Fruit fly (Drosophila melanogaster) whole organism, embryonic: ENCODE data around the gene Bug22.

ENCODE experiments used
- Aef1 ChIP-seq: fragments of 200-800 bp; sonication (Bioruptor generic); IDR thresholded peaks from 3 replicates; pipeline ENCODE4 v1.3.6; 2022; ENCODE audit warnings: missing biosample characterization, missing genetic modification characterization
- Atf3 ChIP-seq: fragments of 200-800 bp; sonication (Bioruptor generic); optimal IDR thresholded peaks from 3 replicates; lab custom pipeline; 2016; ENCODE audit warnings: missing biosample characterization, missing genetic modification characterization
- CG10274 ChIP-seq: fragments of 200-800 bp; sonication (Bioruptor generic); optimal IDR thresholded peaks from 3 replicates; lab custom pipeline; 2017; ENCODE audit warnings: missing biosample characterization, mild to moderate bottlenecking, missing genetic modification characterization
- CG12155 ChIP-seq: fragments of 200-800 bp; sonication (Bioruptor generic); optimal IDR thresholded peaks from 3 replicates; lab custom pipeline; 2016; ENCODE audit warnings: missing biosample characterization, missing genetic modification characterization
- CG12219 ChIP-seq: fragments of 200-800 bp; sonication (Bioruptor generic); optimal IDR thresholded peaks from 3 replicates; lab custom pipeline; 2018; ENCODE audit warnings: missing biosample characterization, mild to moderate bottlenecking, missing genetic modification characterization
- CG14860 ChIP-seq: fragments of 200-800 bp; sonication (Bioruptor generic); IDR thresholded peaks from 3 replicates; pipeline ENCODE4 v1.3.6; 2022; ENCODE audit warnings: missing biosample characterization, missing genetic modification characterization; ENCODE audit not compliant: partially characterized antibody
- CG15073 ChIP-seq: fragments of 200-800 bp; sonication (Bioruptor generic); optimal IDR thresholded peaks from 2 replicates; lab custom pipeline; 2016; ENCODE audit warnings: missing biosample characterization, missing genetic modification characterization
- CG1602 ChIP-seq: fragments of 200-800 bp; sonication (Bioruptor generic); optimal IDR thresholded peaks from 3 replicates; lab custom pipeline; 2016; ENCODE audit warnings: missing biosample characterization, missing genetic modification characterization
- CG1647 ChIP-seq: fragments of 200-800 bp; sonication (Bioruptor generic); optimal IDR thresholded peaks from 3 replicates; lab custom pipeline; 2016; ENCODE audit warnings: missing biosample characterization, missing genetic modification characterization
- CG16813 ChIP-seq: fragments of 200-800 bp; sonication (Bioruptor generic); IDR thresholded peaks from 3 replicates; pipeline ENCODE4 v1.3.6; 2022; ENCODE audit warnings: missing biosample characterization, missing genetic modification characterization; ENCODE audit not compliant: partially characterized antibody
- CG17568 ChIP-seq: fragments of 200-800 bp; sonication (Bioruptor generic); optimal IDR thresholded peaks from 2 replicates; lab custom pipeline; 2018; ENCODE audit warnings: missing biosample characterization, mild to moderate bottlenecking, missing genetic modification characterization, moderate library complexity
- CG17912 ChIP-seq: fragments of 200-800 bp; sonication (Bioruptor generic); optimal IDR thresholded peaks from 2 replicates; lab custom pipeline; 2018; ENCODE audit warnings: missing biosample characterization, mild to moderate bottlenecking, missing genetic modification characterization
- CG2678 ChIP-seq: fragments of 200-800 bp; sonication (Bioruptor generic); optimal IDR thresholded peaks from 3 replicates; lab custom pipeline; 2019; ENCODE audit warnings: missing biosample characterization, mild to moderate bottlenecking, missing genetic modification characterization, moderate library complexity
- CG33557 ChIP-seq: fragments of 200-800 bp; sonication (Bioruptor generic); optimal IDR thresholded peaks from 2 replicates; lab custom pipeline; 2019; ENCODE audit warnings: missing biosample characterization, mild to moderate bottlenecking, missing genetic modification characterization, moderate library complexity
- CG4360 ChIP-seq: fragments of 200-800 bp; sonication (Bioruptor generic); IDR thresholded peaks from 2 replicates; pipeline ENCODE4 v1.3.6; 2022; ENCODE audit warnings: missing biosample characterization, missing genetic modification characterization
- CG4424 ChIP-seq: fragments of 200-800 bp; sonication (Bioruptor generic); optimal IDR thresholded peaks from 3 replicates; lab custom pipeline; 2016; ENCODE audit warnings: missing biosample characterization, missing genetic modification characterization
- CG4707 ChIP-seq: fragments of 200-800 bp; sonication (Bioruptor generic); optimal IDR thresholded peaks from 2 replicates; lab custom pipeline; 2018; ENCODE audit warnings: missing biosample characterization, mild to moderate bottlenecking, missing genetic modification characterization, moderate library complexity
- CG5180 ChIP-seq: fragments of 200-800 bp; sonication (Bioruptor generic); optimal IDR thresholded peaks from 3 replicates; lab custom pipeline; 2017; ENCODE audit warnings: missing biosample characterization, missing genetic modification characterization, mild to moderate bottlenecking, moderate library complexity, missing genetic modification reagents
- CG5953 ChIP-seq: fragments of 200-800 bp; sonication (Bioruptor generic); IDR thresholded peaks from 2 replicates; pipeline ENCODE4 v1.3.6; 2022; ENCODE audit warnings: missing biosample characterization, missing genetic modification characterization
- CG8290 ChIP-seq, 3 experiments: fragments of 200-800 bp; sonication (Bioruptor generic); optimal IDR thresholded peaks; 2 replicates each; lab custom pipeline; 2016 to 2019; ENCODE audit warnings: missing biosample characterization in 3 of 3, missing genetic modification characterization in 3 of 3, mild to moderate bottlenecking in 2 of 3, moderate library complexity in 1 of 3
- CG9817 ChIP-seq: fragments of 200-800 bp; sonication (Bioruptor generic); optimal IDR thresholded peaks from 2 replicates; lab custom pipeline; 2018; ENCODE audit warnings: missing biosample characterization, mild to moderate bottlenecking, missing genetic modification characterization, moderate library complexity
- D19A ChIP-seq: fragments of 200-800 bp; optimal IDR thresholded peaks from 3 replicates; lab custom pipeline; 2019; ENCODE audit warnings: missing biosample characterization, mild to moderate bottlenecking, missing genetic modification characterization, moderate library complexity
- Dp ChIP-seq: fragments of 200-800 bp; sonication (Bioruptor generic); optimal IDR thresholded peaks from 2 replicates; lab custom pipeline; 2018; ENCODE audit warnings: missing biosample characterization, mild to moderate bottlenecking, missing genetic modification characterization, moderate library complexity
- ERR ChIP-seq: fragments of 200-800 bp; sonication (Bioruptor generic); optimal IDR thresholded peaks from 2 replicates; lab custom pipeline; 2016; ENCODE audit warnings: missing biosample characterization, missing genetic modification characterization
- Elba2 ChIP-seq: fragments of 200-800 bp; sonication (Bioruptor generic); optimal IDR thresholded peaks from 3 replicates; lab custom pipeline; 2016; ENCODE audit warnings: missing biosample characterization, missing genetic modification characterization
- Hey ChIP-seq: fragments of 200-800 bp; sonication (Bioruptor generic); optimal IDR thresholded peaks from 3 replicates; lab custom pipeline; 2018; ENCODE audit warnings: missing biosample characterization, mild to moderate bottlenecking, missing genetic modification characterization
- Lim3 ChIP-seq: fragments of 200-800 bp; sonication (Bioruptor generic); IDR thresholded peaks from 2 replicates; pipeline ENCODE4 v1.3.6; 2022; ENCODE audit warnings: missing biosample characterization, missing genetic modification characterization
- Oaz ChIP-seq: fragments of 200-800 bp; sonication (Bioruptor generic); IDR thresholded peaks from 2 replicates; pipeline ENCODE4 v1.3.6; 2022; ENCODE audit warnings: missing biosample characterization, missing genetic modification characterization
- al ChIP-seq: fragments of 200-800 bp; sonication (Bioruptor generic); IDR thresholded peaks from 2 replicates; pipeline ENCODE4 v1.3.6; 2022; ENCODE audit warnings: missing biosample characterization, missing genetic modification characterization
- amos ChIP-seq: fragments of 200-800 bp; sonication (Bioruptor generic); IDR thresholded peaks from 2 replicates; pipeline ENCODE4 v1.3.6; 2022; ENCODE audit warnings: missing biosample characterization, missing genetic modification characterization; ENCODE audit not compliant: partially characterized antibody
- br ChIP-seq: fragments of >200 bp; optimal IDR thresholded peaks from 2 replicates; lab custom pipeline; 2017
- crol ChIP-seq: fragments of 200-800 bp; sonication (Bioruptor generic); IDR thresholded peaks from 2 replicates; pipeline ENCODE4 v1.3.6; 2022; ENCODE audit warnings: missing biosample characterization, missing genetic modification characterization
- emc ChIP-seq: fragments of 200-800 bp; sonication (Bioruptor generic); optimal IDR thresholded peaks from 2 replicates; lab custom pipeline; 2016; ENCODE audit warnings: missing biosample characterization, missing genetic modification characterization
- ewg ChIP-seq: fragments of 200-800 bp; sonication (Bioruptor generic); optimal IDR thresholded peaks from 3 replicates; lab custom pipeline; 2017; ENCODE audit warnings: mild to moderate bottlenecking, missing biosample characterization, missing genetic modification reagents, missing genetic modification characterization
- luna ChIP-seq: fragments of 200-800 bp; sonication (Bioruptor generic); optimal IDR thresholded peaks from 2 replicates; lab custom pipeline; 2016; ENCODE audit warnings: missing biosample characterization, missing genetic modification characterization
- maf-S ChIP-seq: fragments of 200-800 bp; sonication (Bioruptor generic); optimal IDR thresholded peaks from 2 replicates; lab custom pipeline; 2016; ENCODE audit warnings: missing biosample characterization, missing genetic modification characterization
- nerfin-2 ChIP-seq: fragments of 200-800 bp; sonication (Bioruptor generic); IDR thresholded peaks from 2 replicates; pipeline ENCODE4 v1.3.6; 2022; ENCODE audit warnings: missing biosample characterization, missing genetic modification characterization; ENCODE audit not compliant: partially characterized antibody
- p53 ChIP-seq: fragments of 200-800 bp; sonication (Bioruptor generic); optimal IDR thresholded peaks from 2 replicates; lab custom pipeline; 2016; ENCODE audit warnings: missing biosample characterization, missing genetic modification characterization
- pfk ChIP-seq: fragments of 200-800 bp; sonication (Bioruptor generic); optimal IDR thresholded peaks from 2 replicates; lab custom pipeline; 2018; ENCODE audit warnings: missing biosample characterization, mild to moderate bottlenecking, missing genetic modification characterization, moderate library complexity
- phol ChIP-seq: fragments of 200-800 bp; sonication (Bioruptor generic); optimal IDR thresholded peaks from 3 replicates; lab custom pipeline; 2018; ENCODE audit warnings: missing biosample characterization, mild to moderate bottlenecking, missing genetic modification characterization, moderate library complexity
- prd ChIP-seq, 3 experiments: fragments of >200 bp in 2 of 3; fragments of 200-800 bp in 1 of 3; sonication (Bioruptor generic) in 1 of 3; optimal IDR thresholded peaks in 2 of 3; IDR thresholded peaks in 1 of 3; 2 replicates in 2 of 3; 3 replicates in 1 of 3; pipeline versions ENCODE4 v1.3.6 to Lab custom; 2017 to 2022; ENCODE audit warnings: missing biosample characterization in 1 of 3, missing genetic modification characterization in 1 of 3
- ranshi ChIP-seq: fragments of 200-800 bp; sonication (Bioruptor generic); IDR thresholded peaks from 2 replicates; pipeline ENCODE4 v1.3.6; 2022; ENCODE audit warnings: missing biosample characterization, missing genetic modification characterization
- row ChIP-seq: fragments of 200-800 bp; sonication (Bioruptor generic); IDR thresholded peaks from 3 replicates; pipeline ENCODE4 v1.3.6; 2022; ENCODE audit warnings: missing biosample characterization, missing genetic modification characterization
- schlank ChIP-seq: fragments of 200-800 bp; sonication (Bioruptor generic); optimal IDR thresholded peaks from 2 replicates; lab custom pipeline; 2018; ENCODE audit warnings: missing biosample characterization, mild to moderate bottlenecking, missing genetic modification characterization
- sna ChIP-seq: fragments of 200-800 bp; sonication (Bioruptor generic); IDR thresholded peaks from 2 replicates; pipeline ENCODE4 v1.3.6; 2022; ENCODE audit warnings: missing biosample characterization, missing genetic modification characterization; ENCODE audit not compliant: partially characterized antibody
- sr ChIP-seq: fragments of 200-800 bp; sonication (Bioruptor generic); IDR thresholded peaks from 3 replicates; pipeline ENCODE4 v1.3.6; 2022; ENCODE audit warnings: missing biosample characterization, missing genetic modification characterization
- tin ChIP-seq: fragments of 200-800 bp; sonication (Bioruptor generic); optimal IDR thresholded peaks from 3 replicates; lab custom pipeline; 2016; ENCODE audit warnings: missing biosample characterization, missing genetic modification characterization
- twi ChIP-seq: fragments of 200-800 bp; optimal IDR thresholded peaks from 2 replicates; lab custom pipeline; 2019; ENCODE audit warnings: missing biosample characterization, mild to moderate bottlenecking, missing genetic modification characterization, moderate library complexity
- wor ChIP-seq: fragments of 200-800 bp; sonication (Bioruptor generic); IDR thresholded peaks from 2 replicates; pipeline ENCODE4 v1.3.6; 2022; ENCODE audit warnings: missing biosample characterization, missing genetic modification characterization
- zen ChIP-seq: fragments of 200-800 bp; sonication (Bioruptor generic); optimal IDR thresholded peaks from 3 replicates; lab custom pipeline; 2018; ENCODE audit warnings: missing biosample characterization, mild to moderate bottlenecking, missing genetic modification characterization, moderate library complexity

The Bug22 gene

dm6 chr2L:10426534-10427048 lies 4.1 kb downstream of the Bug22 start, which contains the start of the genes SmB and KdelR (continued):
- peak; percentile 37 for TF ChIP-seq CG4424 (GFP tag; lab: Kevin White, UChicago)
- TF ChIP-seq Elba2 (GFP tag; lab: Kevin White, UChicago): peak; percentile 26
- TF ChIP-seq CG17568 (GFP tag; lab: Kevin White, UChicago): no peak
- TF ChIP-seq ranshi (GFP tag; lab: Robert Waterston, UW): no peak
- no peak for TF ChIP-seq al (GFP tag; lab: Robert Waterston, UW)
- TF ChIP-seq br: no peak
- TF ChIP-seq Atf3 (GFP tag; lab: Kevin White, UChicago): peak; percentile 31
- no peak for TF ChIP-seq CG12219 (GFP tag; lab: Kevin White, UChicago)
- peak; percentile 90 for TF ChIP-seq CG14860
- TF ChIP-seq CG17912 (GFP tag; lab: Kevin White, UChicago): no peak
- peak; percentile 17 for TF ChIP-seq twi (tag; lab: Kevin White, UChicago)
- peak; percentile 56 for TF ChIP-seq ewg (GFP tag; lab: Kevin White, UChicago)
- TF ChIP-seq nerfin-2 (GFP tag; lab: Robert Waterston, UW): peak; percentile 95
- no peak for TF ChIP-seq sr
- peak; percentile 82 for TF ChIP-seq CG16813
- TF ChIP-seq ERR: no peak
- TF ChIP-seq CG10274 (GFP tag; lab: Kevin White, UChicago): no peak
- peak; percentile 83 for TF ChIP-seq phol (tag; lab: Kevin White, UChicago)
- no peak; the same call in none of the 3 replicates for TF ChIP-seq row (GFP tag; lab: Robert Waterston, UW)
- no peak for TF ChIP-seq CG2678 (tag; lab: Kevin White, UChicago)
- peak; percentile 67; the same call in 1 of the 2 replicates for TF ChIP-seq amos (GFP tag; lab: Robert Waterston, UW)
- TF ChIP-seq luna (GFP tag; lab: Kevin White, UChicago): no peak
- TF ChIP-seq Oaz (GFP tag; lab: Robert Waterston, UW): no peak
- no peak for TF ChIP-seq prd (optimal IDR thresholded peaks at IDR 0.05; lab: Kevin White, UChicago)
- TF ChIP-seq prd (GFP tag; IDR thresholded peaks at IDR 0.05; lab: Robert Waterston, UW): no peak
- peak; percentile 55 for TF ChIP-seq Dp (GFP tag; lab: Kevin White, UChicago)
- TF ChIP-seq CG33557 (GFP tag; lab: Kevin White, UChicago): peak; percentile 26
- TF ChIP-seq tin (GFP tag; lab: Kevin White, UChicago): peak; percentile 22
- no peak for TF ChIP-seq Hey (tag; lab: Kevin White, UChicago)
- peak; percentile 52 for TF ChIP-seq CG12155 (GFP tag; lab: Kevin White, UChicago)
- no peak for TF ChIP-seq CG1647 (GFP tag; lab: Kevin White, UChicago)
- no peak for TF ChIP-seq CG1602
- no peak for TF ChIP-seq wor (GFP tag; lab: Robert Waterston, UW)
- peak; percentile 11 for TF ChIP-seq zen (tag; lab: Kevin White, UChicago)
- peak; percentile 25 for TF ChIP-seq pfk (GFP tag; lab: Kevin White, UChicago)
- peak; percentile 89 for TF ChIP-seq sna (GFP tag; lab: Robert Waterston, UW)
- no peak for TF ChIP-seq emc (GFP tag; lab: Kevin White, UChicago)
- no peak for TF ChIP-seq Aef1 (GFP tag; lab: Robert Waterston, UW)
- no peak for TF ChIP-seq p53 (GFP tag; lab: Kevin White, UChicago)
- TF ChIP-seq crol (GFP tag; lab: Robert Waterston, UW): no peak
- TF ChIP-seq CG5180: no peak
- no peak for TF ChIP-seq CG5953 (GFP tag; lab: Robert Waterston, UW)
- no peak for TF ChIP-seq CG15073 (GFP tag; lab: Kevin White, UChicago)
- TF ChIP-seq CG8290 (GFP tag; optimal IDR thresholded peaks at IDR 0.05; lab: Kevin White, UChicago): peak; percentile 40
- peak in 1 of 2 experiments; percentile 53 for TF ChIP-seq CG8290 (tag; optimal IDR thresholded peaks at IDR 0.05; lab: Kevin White, UChicago)
- no peak for TF ChIP-seq D19A (tag; lab: Kevin White, UChicago)
- no peak for TF ChIP-seq CG4360 (GFP tag; lab: Robert Waterston, UW)
- TF ChIP-seq Lim3 (GFP tag; lab: Robert Waterston, UW): no peak
- TF ChIP-seq CG9817: no peak
- TF ChIP-seq CG4707 (GFP tag; lab: Kevin White, UChicago): no peak
- TF ChIP-seq schlank (tag; lab: Kevin White, UChicago): no peak
- TF ChIP-seq maf-S (GFP tag; lab: Kevin White, UChicago): no peak
